Fruit fly (Drosophila melanogaster): ENCODE data around the gene del.

The del gene

dm6 chr2L:21107651-21108489 is 40.5 kb downstream of the del start:
- no peak for TF ChIP-seq CG8478 (optimal IDR thresholded peaks at IDR 0.05)
- no peak for TF ChIP-seq CTCF (optimal IDR thresholded peaks at IDR 0.05)

dm6 chr2L:21105127-21105526 is 43.2 kb downstream of the del start:
- TF ChIP-seq CTCF (optimal IDR thresholded peaks at IDR 0.05) (no peak), CG8478 (optimal IDR thresholded peaks at IDR 0.05) (no peak)

- TF ChIP-seq CG8478 (optimal IDR thresholded peaks at IDR 0.05) (no peak), CTCF (optimal IDR thresholded peaks at IDR 0.05) (peak; percentile 24 to 27)
Observed at dm6 chr2L:21104326-21104725, 44.0 kb downstream of the del start, which contains the start of the genes CG46307 and Nhe2. TSS of gene CG46307 (plus strand) at chr2L:21104568. TSS of gene Nhe2 (plus strand) at chr2L:21104568.

dm6 chr2L:21102399-21103108 is 45.8 kb downstream of the del start, which contains the start of gene CG9257:
TSS of gene CG9257 (plus strand) at chr2L:21102743.
- TF ChIP-seq CTCF (optimal IDR thresholded peaks at IDR 0.05) (no peak), CG8478 (optimal IDR thresholded peaks at IDR 0.05) (no peak)

- TF ChIP-seq CG8478 (optimal IDR thresholded peaks at IDR 0.05) (no peak), CTCF (optimal IDR thresholded peaks at IDR 0.05) (no peak)
Observed at dm6 chr2L:21097850-21098249, 50.5 kb downstream of the del start.

dm6 chr2L:21096448-21096994 is 51.8 kb downstream of the del start, which contains the start of gene CG34136:
TSS of gene CG34136 (plus strand) at chr2L:21096922.
- no peak for TF ChIP-seq CTCF (optimal IDR thresholded peaks at IDR 0.05)
- TF ChIP-seq CG8478 (optimal IDR thresholded peaks at IDR 0.05) = no peak

All from S2 (cell line).